Fruit fly (Drosophila melanogaster): ENCODE results near the gene msk.
A peak's percentile ranks its signal among the peaks of the same experiment; 100 is the strongest.

Gene msk

DNA sequence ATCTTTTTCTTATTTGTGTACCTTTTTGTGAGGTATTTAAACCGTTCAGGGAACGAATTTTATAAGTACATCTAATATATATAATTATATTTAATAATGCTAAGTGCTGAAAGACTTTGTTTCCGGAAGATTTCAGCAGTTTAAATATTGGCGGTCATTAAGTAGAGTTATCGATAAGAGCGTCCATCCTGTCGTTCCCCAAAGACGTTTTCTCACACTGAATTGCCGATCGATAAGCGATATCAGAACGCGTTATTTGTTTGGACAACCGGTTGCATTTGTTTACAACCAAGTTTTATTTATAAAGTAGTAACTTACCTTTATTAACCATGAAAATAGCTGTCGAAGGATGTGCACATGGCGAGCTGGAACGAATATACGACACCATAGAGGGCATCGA lies 5.6 kb downstream of the msk start, which contains the start of gene ldbr (continued):
- peak; percentile 39 for TF ChIP-seq phol (tag; optimal IDR thresholded peaks at IDR 0.05)
- peak; percentile 71 for TF ChIP-seq scrt (GFP tag; optimal IDR thresholded peaks at IDR 0.05)
- no peak for TF ChIP-seq Stat92E (GFP tag; optimal IDR thresholded peaks at IDR 0.05)
- peak; percentile 52; the same call in 1 of the 2 replicates for TF ChIP-seq nerfin-2 (GFP tag; IDR thresholded peaks at IDR 0.05; ENCODE audit: partially characterized antibody)
- TF ChIP-seq ci (GFP tag; IDR thresholded peaks at IDR 0.05): 0 out of 3 replicates have a peak, but pooled peaks have one; percentile 29
- TF ChIP-seq CG4730 (GFP tag; IDR thresholded peaks at IDR 0.05): no peak
- TF ChIP-seq CG9817 (tag; optimal IDR thresholded peaks at IDR 0.05): no peak
- TF ChIP-seq tup (GFP tag; optimal IDR thresholded peaks at IDR 0.05): no peak
- peak; percentile 60 for TF ChIP-seq stwl (tag; optimal IDR thresholded peaks at IDR 0.05)
- no peak for TF ChIP-seq sens-2 (GFP tag; IDR thresholded peaks at IDR 0.05)
- peak; percentile 49 for TF ChIP-seq trem (tag; optimal IDR thresholded peaks at IDR 0.05)
- no peak for TF ChIP-seq Sox102F (GFP tag; optimal IDR thresholded peaks at IDR 0.05)
- no peak for TF ChIP-seq bsh (GFP tag; optimal IDR thresholded peaks at IDR 0.05)
- no peak for TF ChIP-seq Drgx (GFP tag; IDR thresholded peaks at IDR 0.05)
- peak; percentile 34 for TF ChIP-seq sug (tag; optimal IDR thresholded peaks at IDR 0.05)
- TF ChIP-seq Dfd (GFP tag; optimal IDR thresholded peaks at IDR 0.05): no peak
- peak; percentile 31 for TF ChIP-seq MESR4 (GFP tag; optimal IDR thresholded peaks at IDR 0.05)
- peak; percentile 14 for TF ChIP-seq CG13296 (GFP tag; optimal IDR thresholded peaks at IDR 0.05)
- TF ChIP-seq yki (optimal IDR thresholded peaks at IDR 0.05): no peak
- TF ChIP-seq hbn (GFP tag; IDR thresholded peaks at IDR 0.05; ENCODE audit: partially characterized antibody): peak; percentile 29; the same call in 1 of the 2 replicates
- TF ChIP-seq dimm (GFP tag; IDR thresholded peaks at IDR 0.05): no peak
- TF ChIP-seq tna (GFP tag; IDR thresholded peaks at IDR 0.05; ENCODE audit: partially characterized antibody): peak; percentile 41; the same call in 1 of the 2 replicates
- TF ChIP-seq Elba2 (GFP tag; optimal IDR thresholded peaks at IDR 0.05): no peak
- peak; percentile 36 for TF ChIP-seq CG14710 (tag; optimal IDR thresholded peaks at IDR 0.05)
- peak; percentile 45; the same call in 2 of the 3 replicates for TF ChIP-seq Opbp (GFP tag; IDR thresholded peaks at IDR 0.05; ENCODE audit: partially characterized antibody)
- TF ChIP-seq CG7987 (GFP tag; optimal IDR thresholded peaks at IDR 0.05): peak; percentile 31
- TF ChIP-seq CG16813 (GFP tag; IDR thresholded peaks at IDR 0.05; ENCODE audit: partially characterized antibody): peak; percentile 54; the same call in 2 of the 3 replicates
- TF ChIP-seq HLH4C (GFP tag; IDR thresholded peaks at IDR 0.05; ENCODE audit: partially characterized antibody): peak; percentile 76
- no peak for TF ChIP-seq crc (GFP tag; optimal IDR thresholded peaks at IDR 0.05)
- no peak for TF ChIP-seq CG12744 (GFP tag; optimal IDR thresholded peaks at IDR 0.05)
- peak; percentile 61; the same call in 3 of the 4 replicates for TF ChIP-seq Dll (GFP tag; IDR thresholded peaks at IDR 0.05; ENCODE audit: partially characterized antibody)
- TF ChIP-seq Fer3 (tag; optimal IDR thresholded peaks at IDR 0.05): no peak
- TF ChIP-seq Sry-δ (GFP tag; optimal IDR thresholded peaks at IDR 0.05): peak; percentile 29
- peak; percentile 17 for TF ChIP-seq lilli (GFP tag; optimal IDR thresholded peaks at IDR 0.05)
- peak; percentile 94 for TF ChIP-seq CG10267 (tag; optimal IDR thresholded peaks at IDR 0.05)
- no peak for TF ChIP-seq Sry-β (GFP tag; optimal IDR thresholded peaks at IDR 0.05)
- peak; percentile 39 for TF ChIP-seq CrebB (tag; optimal IDR thresholded peaks at IDR 0.05)
- peak; percentile 34 for TF ChIP-seq CG34376 (GFP tag; optimal IDR thresholded peaks at IDR 0.05)
- peak; percentile 86 for TF ChIP-seq Med (GFP tag)
- TF ChIP-seq zen2 (GFP tag; IDR thresholded peaks at IDR 0.05; ENCODE audit: partially characterized antibody): peak; percentile 30; the same call in 1 of the 3 replicates
- no peak for TF ChIP-seq CG1647 (GFP tag; optimal IDR thresholded peaks at IDR 0.05)
- TF ChIP-seq so (GFP tag; IDR thresholded peaks at IDR 0.05): no peak
- no peak for TF ChIP-seq D19A (tag; optimal IDR thresholded peaks at IDR 0.05)
- no peak for TF ChIP-seq CG4404 (GFP tag; IDR thresholded peaks at IDR 0.05)
- TF ChIP-seq luna (GFP tag; optimal IDR thresholded peaks at IDR 0.05): no peak
- TF ChIP-seq h (optimal IDR thresholded peaks at IDR 0.05): no peak
- TF ChIP-seq Hr39 (optimal IDR thresholded peaks at IDR 0.05): no peak
- TF ChIP-seq CG4360 (GFP tag; IDR thresholded peaks at IDR 0.05): no peak
- TF ChIP-seq CG17912 (GFP tag; optimal IDR thresholded peaks at IDR 0.05): no peak
- TF ChIP-seq sna (GFP tag; IDR thresholded peaks at IDR 0.05; ENCODE audit: partially characterized antibody): no peak

Measured in whole organism, embryonic.